Worm (Caenorhabditis elegans): ENCODE measurements around the gene tsp-13.

DNA sequence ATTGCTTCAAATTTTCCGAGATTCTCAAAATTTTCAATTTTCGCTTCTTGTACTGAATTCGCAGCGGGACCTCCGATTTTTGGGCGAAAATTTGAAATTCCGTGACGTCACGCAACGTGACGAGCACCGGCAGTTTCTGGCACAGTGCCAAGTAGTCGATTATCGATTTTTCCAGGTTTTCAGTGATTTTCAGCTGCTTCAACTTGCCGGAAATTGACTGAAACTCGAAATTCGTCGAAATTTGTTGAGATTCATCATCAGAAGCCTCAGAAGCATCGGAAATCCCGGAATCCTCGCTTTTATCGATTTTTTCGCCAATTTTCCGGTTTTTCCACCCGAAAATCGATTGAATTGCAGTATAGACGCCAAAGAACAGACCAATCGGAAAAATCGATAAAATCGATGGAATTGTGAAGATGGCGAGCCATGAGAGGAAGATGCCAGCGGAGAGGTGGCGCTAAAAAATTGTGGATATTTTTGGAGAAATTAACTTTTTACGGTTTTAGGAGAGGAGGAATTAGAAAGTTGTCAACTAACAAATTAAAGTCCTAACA, 22.0 kb upstream of the tsp-13 start:
- no peak for TF ChIP-seq him-1 (tag; optimal IDR thresholded peaks at IDR 0.05)
- TF ChIP-seq hmg-20 (GFP tag; IDR thresholded peaks at IDR 0.05) = no peak
- no peak for TF ChIP-seq aptf-2 (GFP tag; conservative IDR thresholded peaks at IDR 0.05)
- TF ChIP-seq snpc-4 (GFP tag; optimal IDR thresholded peaks at IDR 0.05) = no peak
- TF ChIP-seq snpc-4 (tag; optimal IDR thresholded peaks at IDR 0.05) = no peak
- no peak for TF ChIP-seq Y53G8AR.9 (GFP tag; conservative IDR thresholded peaks at IDR 0.05)
- no peak for TF ChIP-seq chd-7 (tag; optimal IDR thresholded peaks at IDR 0.05)
- no peak for TF ChIP-seq xnd-1 (tag; optimal IDR thresholded peaks at IDR 0.05)
- no peak for TF ChIP-seq ceh-27 (GFP tag; optimal IDR thresholded peaks at IDR 0.05)
- no peak for TF ChIP-seq nfya-1 (tag; optimal IDR thresholded peaks at IDR 0.05; ENCODE audit: borderline replicate concordance, insufficient read depth)

Data from whole organism, young adult.